Worm (Caenorhabditis elegans): ENCODE measurements around the gene pho-4.

DNA sequence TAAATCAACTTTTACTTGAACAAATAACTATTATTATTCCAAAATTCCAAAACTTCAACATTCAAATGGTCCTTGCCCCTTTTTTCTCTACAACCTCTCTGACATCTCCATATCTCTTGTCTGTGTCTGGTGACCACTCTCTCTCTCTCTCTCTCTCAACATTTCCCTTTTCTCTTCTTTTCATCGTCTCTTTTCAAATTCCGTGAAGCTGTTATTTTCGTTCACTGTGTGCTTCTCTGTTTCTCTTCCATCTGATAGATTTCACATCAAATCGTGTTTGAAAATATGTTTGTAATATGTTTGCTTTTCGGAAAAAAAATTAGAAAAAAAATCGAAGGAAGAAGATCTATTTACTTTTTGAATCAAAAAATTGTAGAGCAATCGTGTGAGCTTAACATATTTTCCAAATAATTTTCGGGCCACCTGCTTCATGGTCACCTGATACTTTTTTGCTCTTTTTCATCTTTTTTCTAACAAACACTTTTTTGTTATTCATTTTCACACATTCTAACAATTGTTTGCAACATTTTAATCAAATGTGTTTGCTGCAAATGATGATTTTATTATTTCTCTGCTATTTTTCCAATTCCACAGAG lies 37.2 kb downstream of the pho-4 start:
- TF ChIP-seq F22D6.2 (tag; optimal IDR thresholded peaks at IDR 0.05) (no peak), egl-18 (GFP tag; IDR thresholded peaks at IDR 0.05) (no peak)
